Worm (Caenorhabditis elegans) whole organism, L4 larva: ENCODE data around the gene itr-1.
A peak's percentile ranks its signal among the peaks of the same experiment; 100 is the strongest.

Experiments used
- F26F4.8 ChIP-seq: fragments of 200-800 bp; sonication (Bioruptor generic); conservative IDR thresholded peaks from 2 replicates; pipeline ENCODE4 v1.3.6; 2022; ENCODE audit warnings: missing genetic modification characterization, missing compliant biosample characterization
- F44E2.7 ChIP-seq: fragments of 200-800 bp; sonication (Bioruptor generic); IDR thresholded peaks from 2 replicates; pipeline ENCODE4 v2.1.2; 2022; ENCODE audit warnings: missing genetic modification characterization, missing compliant biosample characterization
- R02D3.7 ChIP-seq: fragments of 150-350 bp; sonication (generic microtip); optimal IDR thresholded peaks from 3 replicates; lab custom pipeline; 2014; ENCODE audit warnings: missing biosample characterization, missing genetic modification characterization
- T20F7.1 ChIP-seq: fragments of 200-800 bp; sonication (Bioruptor generic); optimal IDR thresholded peaks from 2 replicates; lab custom pipeline; 2018; ENCODE audit warnings: mild to moderate bottlenecking, missing genetic modification characterization, missing compliant biosample characterization
- ZK546.5 ChIP-seq, 2 experiments: sonication (generic microtip); optimal IDR thresholded peaks; 2 replicates each; lab custom pipeline; 2017; ENCODE audit warnings: missing biosample characterization in 2 of 2, missing genetic modification characterization in 2 of 2
- arid-1 ChIP-seq: fragments of 200-800 bp; sonication (Bioruptor generic); conservative IDR thresholded peaks from 2 replicates; pipeline ENCODE4 v1.3.6; 2022; ENCODE audit warnings: missing genetic modification reagents, missing genetic modification characterization, missing compliant biosample characterization
- attf-4 ChIP-seq: sonication (generic microtip); optimal IDR thresholded peaks from 3 replicates; lab custom pipeline; 2017; ENCODE audit warnings: missing biosample characterization, missing genetic modification characterization
- cey-2 ChIP-seq: sonication (generic microtip); optimal IDR thresholded peaks from 3 replicates; lab custom pipeline; 2017; ENCODE audit warnings: missing genetic modification characterization, mild to moderate bottlenecking, missing compliant biosample characterization, antibody characterized with exemption, borderline replicate concordance; ENCODE audit not compliant: insufficient read depth
- daf-16 ChIP-seq, 3 experiments: sonication (generic microtip); optimal IDR thresholded peaks; 2 replicates each; lab custom pipeline; 2016 to 2017; ENCODE audit warnings: missing genetic modification characterization in 3 of 3, missing genetic modification reagents in 3 of 3, mild to moderate bottlenecking in 2 of 3, missing compliant biosample characterization in 2 of 3, missing biosample characterization in 1 of 3, moderate library complexity in 1 of 3
- dmd-6 ChIP-seq: fragments of 200-800 bp; sonication (Bioruptor generic); IDR thresholded peaks from 2 replicates; pipeline ENCODE4 v1.3.6; 2022; ENCODE audit warnings: missing genetic modification reagents, missing genetic modification characterization, missing compliant biosample characterization
- duxl-1 ChIP-seq: sonication (generic microtip); optimal IDR thresholded peaks from 2 replicates; lab custom pipeline; 2016; ENCODE audit warnings: mild to moderate bottlenecking, missing genetic modification characterization, moderate library complexity, missing compliant biosample characterization; ENCODE audit not compliant: poor library complexity
- dve-1 ChIP-seq: sonication (generic microtip); optimal IDR thresholded peaks from 2 replicates; lab custom pipeline; 2017; ENCODE audit warnings: antibody characterized with exemption, mild to moderate bottlenecking, missing genetic modification characterization, missing compliant biosample characterization; ENCODE audit not compliant: insufficient read depth
- hlh-11 ChIP-seq: fragments of 200-800 bp; sonication (Bioruptor generic); optimal IDR thresholded peaks from 2 replicates; lab custom pipeline; 2018; ENCODE audit warnings: mild to moderate bottlenecking, missing genetic modification characterization, missing compliant biosample characterization
- hlh-30 ChIP-seq: sonication (generic microtip); optimal IDR thresholded peaks from 2 replicates; lab custom pipeline; 2017; ENCODE audit warnings: antibody characterized with exemption, mild to moderate bottlenecking, missing genetic modification characterization, missing compliant biosample characterization; ENCODE audit not compliant: insufficient read depth
- lim-7 ChIP-seq: fragments of 200-800 bp; sonication (Bioruptor generic); IDR thresholded peaks from 2 replicates; pipeline ENCODE4 v1.3.6; 2022; ENCODE audit warnings: missing genetic modification characterization, missing compliant biosample characterization
- lin-1 ChIP-seq: fragments of 200-800 bp; sonication (Bioruptor generic); IDR thresholded peaks from 2 replicates; pipeline ENCODE4 v1.3.6; 2022; ENCODE audit warnings: missing genetic modification reagents, missing genetic modification characterization, missing compliant biosample characterization
- lin-38 ChIP-seq: fragments of 200-800 bp; sonication (Bioruptor generic); IDR thresholded peaks from 2 replicates; pipeline ENCODE4 v1.3.6; 2022; ENCODE audit warnings: missing genetic modification reagents, missing genetic modification characterization, missing compliant biosample characterization
- lir-3 ChIP-seq: sonication (generic microtip); optimal IDR thresholded peaks from 2 replicates; lab custom pipeline; 2016; ENCODE audit warnings: mild to moderate bottlenecking, missing genetic modification characterization, missing compliant biosample characterization
- lsy-2 ChIP-seq, 2 experiments: fragments of 150-350 bp in 1 of 2; sonication (generic microtip) in 1 of 2; optimal IDR thresholded peaks; 2 replicates each; lab custom pipeline; 2014 to 2017; ENCODE audit warnings: missing biosample characterization in 2 of 2, missing genetic modification characterization in 2 of 2
- madf-5 ChIP-seq, 2 experiments: fragments of 200-800 bp; sonication (Bioruptor generic); IDR thresholded peaks; 2 replicates each; pipeline ENCODE4 v1.3.6; 2022; ENCODE audit warnings: missing compliant biosample characterization in 2 of 2, missing genetic modification characterization in 2 of 2
- mdl-1 ChIP-seq, 2 experiments: fragments of 150-350 bp in 1 of 2; sonication (generic microtip) in 1 of 2; optimal IDR thresholded peaks; 2 replicates each; lab custom pipeline; 2014 to 2017; ENCODE audit warnings: missing biosample characterization in 2 of 2, missing genetic modification characterization in 2 of 2
- mep-1 ChIP-seq: fragments of 150-350 bp; sonication (generic microtip); optimal IDR thresholded peaks from 3 replicates; lab custom pipeline; 2014; ENCODE audit warnings: missing biosample characterization, missing genetic modification characterization
- mes-2 ChIP-seq: sonication (generic microtip); optimal IDR thresholded peaks from 2 replicates; lab custom pipeline; 2016; ENCODE audit warnings: missing genotype, mild to moderate bottlenecking, missing genetic modification characterization, missing compliant biosample characterization; ENCODE audit not compliant: poor library complexity, severe bottlenecking
- mxl-3 ChIP-seq: fragments of 200-800 bp; sonication (Bioruptor generic); optimal IDR thresholded peaks from 2 replicates; lab custom pipeline; 2018; ENCODE audit warnings: mild to moderate bottlenecking, missing genetic modification characterization, missing compliant biosample characterization
- nhr-10 ChIP-seq: fragments of 150-350 bp; optimal IDR thresholded peaks from 2 replicates; lab custom pipeline; 2014; ENCODE audit warnings: missing biosample characterization, missing genetic modification characterization
- nhr-102 ChIP-seq: sonication (generic microtip); optimal IDR thresholded peaks from 2 replicates; lab custom pipeline; 2016; ENCODE audit warnings: mild to moderate bottlenecking, missing genetic modification characterization, moderate library complexity, missing compliant biosample characterization
- nhr-11 ChIP-seq: fragments of 150-350 bp; optimal IDR thresholded peaks from 2 replicates; lab custom pipeline; 2014; ENCODE audit warnings: missing biosample characterization, missing genetic modification characterization
- nhr-28 ChIP-seq: fragments of 150-350 bp; optimal IDR thresholded peaks from 2 replicates; lab custom pipeline; 2014; ENCODE audit warnings: missing biosample characterization, missing genetic modification characterization
- nhr-48 ChIP-seq: sonication (generic microtip); optimal IDR thresholded peaks from 2 replicates; lab custom pipeline; 2016; ENCODE audit warnings: mild to moderate bottlenecking, missing genetic modification characterization, missing compliant biosample characterization
- nhr-6 ChIP-seq: fragments of 150-350 bp; optimal IDR thresholded peaks from 2 replicates; lab custom pipeline; 2014; ENCODE audit warnings: missing biosample characterization, missing genetic modification characterization
- nhr-77 ChIP-seq: fragments of 150-350 bp; optimal IDR thresholded peaks from 2 replicates; lab custom pipeline; 2014; ENCODE audit warnings: missing biosample characterization, missing genetic modification characterization
- php-3 ChIP-seq: fragments of 200-800 bp; sonication (Bioruptor generic); IDR thresholded peaks from 2 replicates; pipeline ENCODE4 v1.3.6; 2022; ENCODE audit warnings: missing genetic modification reagents, missing genetic modification characterization, missing compliant biosample characterization
- pqm-1 ChIP-seq: sonication (generic microtip); optimal IDR thresholded peaks from 2 replicates; lab custom pipeline; 2017; ENCODE audit warnings: missing biosample characterization, missing genetic modification characterization
- saeg-2 ChIP-seq: fragments of 200-800 bp; sonication (Bioruptor generic); IDR thresholded peaks from 2 replicates; pipeline ENCODE4 v1.3.6; 2022; ENCODE audit warnings: missing genetic modification reagents, missing genetic modification characterization, missing compliant biosample characterization
- sdz-12 ChIP-seq: fragments of 200-800 bp; sonication (Bioruptor generic); optimal IDR thresholded peaks from 2 replicates; lab custom pipeline; 2018; ENCODE audit warnings: mild to moderate bottlenecking, missing genetic modification characterization, missing compliant biosample characterization
- tra-1 ChIP-seq: fragments of 200-800 bp; sonication (Bioruptor generic); IDR thresholded peaks from 2 replicates; pipeline ENCODE4 v1.3.6; 2022; ENCODE audit warnings: missing genetic modification reagents, missing genetic modification characterization, missing compliant biosample characterization
- unc-130 ChIP-seq: sonication (generic microtip); optimal IDR thresholded peaks from 2 replicates; lab custom pipeline; 2016; ENCODE audit warnings: missing genetic modification reagents, missing genetic modification characterization, missing compliant biosample characterization
- unc-62 ChIP-seq, 3 experiments: fragments of 150-350 bp in 1 of 3; sonication (generic microtip); optimal IDR thresholded peaks in 2 of 3; peaks in 1 of 3; 1 replicate in 1 of 3; 2 replicates in 2 of 3; lab custom pipeline; 2014 to 2017; ENCODE audit warnings: missing biosample characterization in 3 of 3, missing genetic modification characterization in 3 of 3, missing genetic modification reagents in 3 of 3, missing genotype in 1 of 3
- ztf-7 ChIP-seq: fragments of 150-350 bp; optimal IDR thresholded peaks from 2 replicates; lab custom pipeline; 2014; ENCODE audit warnings: missing biosample characterization, missing genetic modification characterization

The itr-1 gene

ce11 chrIV:7709701-7710100 is 34.7 kb downstream of the itr-1 start, which contains the start of the genes mrpl-1, emc-6 and mrps-24 (continued):
- TF ChIP-seq cey-2 (tag; lab: Kevin White, UChicago) (no peak), tra-1 (no peak), lim-7 (GFP tag; lab: Robert Waterston, UW) (no peak), R02D3.7 (no peak), mes-2 (peak; percentile 84), attf-4 (tag; lab: Kevin White, UChicago) (no peak), lir-3 (tag; lab: Kevin White, UChicago) (no peak)

- TF ChIP-seq nhr-102 (tag; lab: Kevin White, UChicago) (peak; percentile 40), T20F7.1 (GFP tag; lab: Kevin White, UChicago) (peak; percentile 51), saeg-2 (GFP tag; lab: Robert Waterston, UW) (0 out of 2 replicates have a peak, but pooled peaks have one; percentile 29), nhr-6 (tag; lab: Kevin White, UChicago) (peak; percentile 16), mxl-3 (GFP tag; lab: Kevin White, UChicago) (peak; percentile 26), arid-1 (GFP tag; lab: Robert Waterston, UW) (no peak), F26F4.8 (GFP tag; lab: Robert Waterston, UW) (no peak), unc-130 (no peak), hlh-11 (tag; lab: Kevin White, UChicago) (peak; percentile 87), duxl-1 (tag; lab: Kevin White, UChicago) (no peak), tra-1 (peak; percentile 58; the same call in 1 of the 2 replicates), lsy-2 (tag; optimal IDR thresholded peaks at IDR 0.05; lab: Kevin White, UChicago) (peak in 1 of 2 experiments; percentile 29), mes-2 (peak; percentile 17), nhr-28 (peak; percentile 93), nhr-48 (peak; percentile 15), F44E2.7 (GFP tag; lab: Robert Waterston, UW) (no peak), nhr-77 (tag; lab: Kevin White, UChicago) (peak; percentile 63), unc-62 (GFP tag; optimal IDR thresholded peaks at IDR 0.05 in 1 of 2; lab: Kevin White, UChicago) (no peak), unc-62 (tag; optimal IDR thresholded peaks at IDR 0.05; lab: Kevin White, UChicago) (no peak), dve-1 (tag; lab: Kevin White, UChicago) (peak; percentile 92), mep-1 (tag; lab: Kevin White, UChicago) (peak; percentile 54), php-3 (peak; percentile 81), hlh-30 (tag; lab: Kevin White, UChicago) (peak; percentile 23), lin-1 (GFP tag; lab: Robert Waterston, UW) (peak; percentile 67), madf-5 (GFP tag; IDR thresholded peaks at IDR 0.05; lab: Robert Waterston, UW) (no peak), lin-38 (peak; percentile 50), mdl-1 (tag; optimal IDR thresholded peaks at IDR 0.05; lab: Kevin White, UChicago) (no peak), sdz-12 (GFP tag; lab: Kevin White, UChicago) (no peak), dmd-6 (peak; percentile 92), daf-16 (GFP tag; optimal IDR thresholded peaks at IDR 0.05; lab: Kevin White, UChicago) (no peak), daf-16 (tag; optimal IDR thresholded peaks at IDR 0.05; lab: Kevin White, UChicago) (peak; percentile 80), ZK546.5 (tag; optimal IDR thresholded peaks at IDR 0.05; lab: Kevin White, UChicago) (no peak), pqm-1 (tag; lab: Kevin White, UChicago) (peak; percentile 97), ztf-7 (tag; lab: Kevin White, UChicago) (peak; percentile 2), nhr-11 (tag; lab: Kevin White, UChicago) (no peak), nhr-10 (tag; lab: Kevin White, UChicago) (no peak)
- TF ChIP-seq, all 104 proteins: peak for 22
Observed at ce11 chrIV:7710824-7711223, 35.9 kb downstream of the itr-1 start, which contains the start of gene nhr-8. Gene nhr-8 (plus strand): TSS chrIV:7710983.
